Fruit fly (Drosophila melanogaster) whole organism, embryonic: Measurements from ENCODE around the gene CG42876.

Source experiments
- Bgb ChIP-seq: fragments of 200-800 bp; sonication (Bioruptor generic); IDR thresholded peaks from 2 replicates; pipeline ENCODE4 v1.3.6; 2022; ENCODE audit warnings: missing biosample characterization, missing genetic modification characterization; ENCODE audit not compliant: partially characterized antibody
- Bteb2 ChIP-seq: fragments of 200-800 bp; sonication (Bioruptor generic); optimal IDR thresholded peaks from 2 replicates; lab custom pipeline; 2016; ENCODE audit warnings: missing biosample characterization, missing genetic modification characterization
- CG12071 ChIP-seq: fragments of 200-800 bp; sonication (Bioruptor generic); optimal IDR thresholded peaks from 3 replicates; lab custom pipeline; 2018; ENCODE audit warnings: missing biosample characterization, mild to moderate bottlenecking, missing genetic modification characterization
- CG14441 ChIP-seq: fragments of 200-800 bp; sonication (Bioruptor generic); IDR thresholded peaks from 2 replicates; pipeline ENCODE4 v1.3.6; 2022; ENCODE audit warnings: missing biosample characterization, missing genetic modification characterization
- CG15601 ChIP-seq: fragments of 200-800 bp; sonication (Bioruptor generic); optimal IDR thresholded peaks from 3 replicates; lab custom pipeline; 2019; ENCODE audit warnings: missing biosample characterization, mild to moderate bottlenecking, missing genetic modification characterization, moderate library complexity
- CG16813 ChIP-seq: fragments of 200-800 bp; sonication (Bioruptor generic); IDR thresholded peaks from 3 replicates; pipeline ENCODE4 v1.3.6; 2022; ENCODE audit warnings: missing biosample characterization, missing genetic modification characterization; ENCODE audit not compliant: partially characterized antibody
- CG17186 ChIP-seq: fragments of 200-800 bp; sonication (Bioruptor generic); optimal IDR thresholded peaks from 3 replicates; lab custom pipeline; 2017; ENCODE audit warnings: missing biosample characterization, missing genetic modification reagents, missing genetic modification characterization
- CG17568 ChIP-seq: fragments of 200-800 bp; sonication (Bioruptor generic); optimal IDR thresholded peaks from 2 replicates; lab custom pipeline; 2018; ENCODE audit warnings: missing biosample characterization, mild to moderate bottlenecking, missing genetic modification characterization, moderate library complexity
- CG1832 ChIP-seq: fragments of 200-800 bp; sonication (Bioruptor generic); optimal IDR thresholded peaks from 2 replicates; lab custom pipeline; 2017; ENCODE audit warnings: missing biosample characterization, mild to moderate bottlenecking, missing genetic modification characterization, inconsistent platforms
- CG18619 ChIP-seq: fragments of 200-800 bp; sonication (Bioruptor generic); optimal IDR thresholded peaks from 3 replicates; lab custom pipeline; 2017; ENCODE audit warnings: missing biosample characterization, mild to moderate bottlenecking, missing genetic modification characterization
- CG2199 ChIP-seq: fragments of 200-800 bp; sonication (Bioruptor generic); IDR thresholded peaks from 3 replicates; pipeline ENCODE4 v1.3.6; 2022; ENCODE audit warnings: missing biosample characterization, missing genetic modification characterization
- CG2889 ChIP-seq: fragments of 200-800 bp; sonication (Bioruptor generic); IDR thresholded peaks from 3 replicates; pipeline ENCODE4 v1.3.6; 2022; ENCODE audit warnings: missing biosample characterization, missing genetic modification characterization
- CG31441 ChIP-seq: fragments of 200-800 bp; sonication (Bioruptor generic); IDR thresholded peaks from 2 replicates; pipeline ENCODE4 v1.3.6; 2022; ENCODE audit warnings: missing biosample characterization, missing genetic modification characterization
- CG33213 ChIP-seq: fragments of 200-800 bp; sonication (Bioruptor generic); optimal IDR thresholded peaks from 3 replicates; lab custom pipeline; 2016; ENCODE audit warnings: missing biosample characterization, missing genetic modification characterization
- CG33557 ChIP-seq: fragments of 200-800 bp; sonication (Bioruptor generic); optimal IDR thresholded peaks from 2 replicates; lab custom pipeline; 2019; ENCODE audit warnings: missing biosample characterization, mild to moderate bottlenecking, missing genetic modification characterization, moderate library complexity
- CG4424 ChIP-seq: fragments of 200-800 bp; sonication (Bioruptor generic); optimal IDR thresholded peaks from 3 replicates; lab custom pipeline; 2016; ENCODE audit warnings: missing biosample characterization, missing genetic modification characterization
- CG6791 ChIP-seq: fragments of 200-800 bp; sonication (Bioruptor generic); IDR thresholded peaks from 3 replicates; pipeline ENCODE4 v1.3.6; 2022; ENCODE audit warnings: missing biosample characterization, missing genetic modification characterization; ENCODE audit not compliant: partially characterized antibody
- CG6854 ChIP-seq: fragments of 200-800 bp; sonication (Bioruptor generic); optimal IDR thresholded peaks from 3 replicates; lab custom pipeline; 2017; ENCODE audit warnings: missing biosample characterization, mild to moderate bottlenecking, missing genetic modification characterization
- CG7839 ChIP-seq: fragments of 200-800 bp; sonication (Bioruptor generic); optimal IDR thresholded peaks from 3 replicates; lab custom pipeline; 2018; ENCODE audit warnings: missing biosample characterization, mild to moderate bottlenecking, missing genetic modification characterization, moderate library complexity
- CG7987 ChIP-seq: fragments of 200-800 bp; sonication (Bioruptor generic); optimal IDR thresholded peaks from 2 replicates; lab custom pipeline; 2018; ENCODE audit warnings: missing biosample characterization, mild to moderate bottlenecking, missing genetic modification characterization, moderate library complexity
- CkIIα-i1 ChIP-seq: fragments of 200-800 bp; sonication (Bioruptor generic); IDR thresholded peaks from 2 replicates; pipeline ENCODE4 v1.3.6; 2022; ENCODE audit warnings: missing biosample characterization, missing genetic modification characterization
- CrebB ChIP-seq: fragments of 200-800 bp; sonication (Bioruptor generic); optimal IDR thresholded peaks from 3 replicates; lab custom pipeline; 2018; ENCODE audit warnings: missing biosample characterization, mild to moderate bottlenecking, missing genetic modification characterization
- Fer2 ChIP-seq: fragments of 200-800 bp; sonication (Bioruptor generic); optimal IDR thresholded peaks from 2 replicates; lab custom pipeline; 2018; ENCODE audit warnings: missing biosample characterization, mild to moderate bottlenecking, missing genetic modification characterization, moderate library complexity
- MESR4 ChIP-seq: fragments of 200-800 bp; sonication (Bioruptor generic); optimal IDR thresholded peaks from 2 replicates; lab custom pipeline; 2018; ENCODE audit warnings: missing biosample characterization, mild to moderate bottlenecking, missing genetic modification characterization, moderate library complexity
- Mad ChIP-seq: fragments of 200-800 bp; sonication (Bioruptor generic); optimal IDR thresholded peaks from 2 replicates; lab custom pipeline; 2016; ENCODE audit warnings: missing biosample characterization, missing genetic modification characterization
- NC2β ChIP-seq: fragments of 200-800 bp; sonication (Bioruptor generic); optimal IDR thresholded peaks from 2 replicates; lab custom pipeline; 2016; ENCODE audit warnings: missing biosample characterization, missing genetic modification characterization
- bab2 ChIP-seq: fragments of 200-800 bp; sonication (Bioruptor generic); optimal IDR thresholded peaks from 2 replicates; lab custom pipeline; 2016; ENCODE audit warnings: missing biosample characterization, missing genetic modification characterization
- croc ChIP-seq: fragments of 200-800 bp; sonication (Bioruptor generic); conservative IDR thresholded peaks from 3 replicates; pipeline ENCODE4 v1.3.6; 2022; ENCODE audit warnings: missing biosample characterization, missing genetic modification characterization
- danr ChIP-seq: fragments of 200-800 bp; sonication (Bioruptor generic); IDR thresholded peaks from 2 replicates; pipeline ENCODE4 v1.3.6; 2022; ENCODE audit warnings: missing biosample characterization, missing genetic modification characterization
- dm ChIP-seq: fragments of 200-800 bp; sonication (Bioruptor generic); optimal IDR thresholded peaks from 3 replicates; lab custom pipeline; 2016; ENCODE audit warnings: missing biosample characterization, missing genetic modification characterization
- dysf ChIP-seq: fragments of 200-800 bp; sonication (Bioruptor generic); IDR thresholded peaks from 3 replicates; pipeline ENCODE4 v1.3.6; 2022; ENCODE audit warnings: missing biosample characterization, missing genetic modification characterization
- eyg ChIP-seq: fragments of 200-800 bp; sonication (Bioruptor generic); optimal IDR thresholded peaks from 3 replicates; lab custom pipeline; 2016; ENCODE audit warnings: missing biosample characterization, missing genetic modification characterization
- fd64A ChIP-seq: fragments of 200-800 bp; sonication (Bioruptor generic); optimal IDR thresholded peaks from 3 replicates; lab custom pipeline; 2018; ENCODE audit warnings: missing biosample characterization, mild to moderate bottlenecking, missing genetic modification characterization
- gce ChIP-seq: fragments of 200-800 bp; sonication (Bioruptor generic); IDR thresholded peaks from 3 replicates; pipeline ENCODE4 v1.3.6; 2022; ENCODE audit warnings: missing biosample characterization, missing genetic modification characterization
- gsb-n ChIP-seq: fragments of 200-800 bp; sonication (Bioruptor generic); optimal IDR thresholded peaks from 3 replicates; lab custom pipeline; 2018; ENCODE audit warnings: missing biosample characterization, mild to moderate bottlenecking, missing genetic modification characterization
- hbn ChIP-seq: fragments of 200-800 bp; sonication (Bioruptor generic); IDR thresholded peaks from 2 replicates; pipeline ENCODE4 v1.3.6; 2022; ENCODE audit warnings: missing biosample characterization, missing genetic modification characterization; ENCODE audit not compliant: partially characterized antibody
- jigr1 ChIP-seq: fragments of 200-800 bp; sonication (Bioruptor generic); IDR thresholded peaks from 3 replicates; pipeline ENCODE4 v1.3.6; 2022; ENCODE audit warnings: missing biosample characterization, missing genetic modification characterization
- kay ChIP-seq: fragments of 200-800 bp; sonication (Bioruptor generic); optimal IDR thresholded peaks from 2 replicates; lab custom pipeline; 2016; ENCODE audit warnings: missing biosample characterization, missing genetic modification characterization
- lov ChIP-seq, 2 experiments: fragments of 200-800 bp in 1 of 2; fragments of >200 bp in 1 of 2; sonication (Bioruptor generic) in 1 of 2; IDR thresholded peaks in 1 of 2; optimal IDR thresholded peaks in 1 of 2; 2 replicates in 1 of 2; 3 replicates in 1 of 2; pipeline versions ENCODE4 v1.3.6 to Lab custom; 2017 to 2022; ENCODE audit warnings: missing biosample characterization in 1 of 2, missing genetic modification characterization in 1 of 2
- maf-S ChIP-seq: fragments of 200-800 bp; sonication (Bioruptor generic); optimal IDR thresholded peaks from 2 replicates; lab custom pipeline; 2016; ENCODE audit warnings: missing biosample characterization, missing genetic modification characterization
- oc ChIP-seq: fragments of 200-800 bp; sonication (Bioruptor generic); optimal IDR thresholded peaks from 2 replicates; lab custom pipeline; 2018; ENCODE audit warnings: missing biosample characterization, mild to moderate bottlenecking, missing genetic modification characterization, moderate library complexity
- ranshi ChIP-seq: fragments of 200-800 bp; sonication (Bioruptor generic); IDR thresholded peaks from 2 replicates; pipeline ENCODE4 v1.3.6; 2022; ENCODE audit warnings: missing biosample characterization, missing genetic modification characterization
- rib ChIP-seq: fragments of 200-800 bp; sonication (Bioruptor generic); IDR thresholded peaks from 2 replicates; pipeline ENCODE4 v1.3.6; 2022; ENCODE audit warnings: missing biosample characterization, missing genetic modification characterization
- sens ChIP-seq: fragments of 200-800 bp; sonication (Bioruptor generic); peaks from one replicate; lab custom pipeline; 2016; ENCODE audit warnings: missing biosample characterization, missing genetic modification characterization
- so ChIP-seq: fragments of 200-800 bp; sonication (Bioruptor generic); IDR thresholded peaks from 3 replicates; pipeline ENCODE4 v1.3.6; 2022; ENCODE audit warnings: missing biosample characterization, missing genetic modification characterization
- ttk ChIP-seq: fragments of 200-800 bp; sonication (Bioruptor generic); IDR thresholded peaks from 2 replicates; pipeline ENCODE4 v2.1.2; 2022; ENCODE audit warnings: missing biosample characterization, missing genetic modification characterization
- wek ChIP-seq: fragments of 200-800 bp; sonication (Bioruptor generic); optimal IDR thresholded peaks from 3 replicates; lab custom pipeline; 2018; ENCODE audit warnings: missing biosample characterization, mild to moderate bottlenecking, missing genetic modification characterization, moderate library complexity
- z ChIP-seq: fragments of 200-800 bp; sonication (Bioruptor generic); IDR thresholded peaks from 3 replicates; pipeline ENCODE4 v1.3.6; 2022; ENCODE audit warnings: missing biosample characterization, missing genetic modification characterization

The CG42876 gene

dm6 chr2L:15761409-15762407 lies 50.2 kb downstream of the CG42876 start (continued):
- TF ChIP-seq hbn (GFP tag; lab: Robert Waterston, UW), result no peak
- TF ChIP-seq CG4424, result peak; percentile 74
- TF ChIP-seq CG18619, result peak; percentile 51
- no peak for TF ChIP-seq CG12071 (GFP tag; lab: Kevin White, UChicago)
- TF ChIP-seq kay (GFP tag; lab: Kevin White, UChicago), result peak; percentile 37
- TF ChIP-seq CG16813 (GFP tag; lab: Robert Waterston, UW), result no peak
- TF ChIP-seq CG14441 (GFP tag; lab: Robert Waterston, UW), result peak; percentile 75
- no peak for TF ChIP-seq dm (GFP tag; lab: Kevin White, UChicago)
- no peak for TF ChIP-seq MESR4 (GFP tag; lab: Kevin White, UChicago)
- no peak for TF ChIP-seq CG17186
- peak; percentile 70; the same call in 1 of the 2 replicates for TF ChIP-seq ranshi
- TF ChIP-seq gce (GFP tag; lab: Robert Waterston, UW), result peak; percentile 65; the same call in 1 of the 3 replicates
- peak; percentile 87 for TF ChIP-seq CG31441 (GFP tag; lab: Robert Waterston, UW)
- no peak for TF ChIP-seq CG2199 (GFP tag; lab: Robert Waterston, UW)
- peak; percentile 50 for TF ChIP-seq bab2
- peak; percentile 66; the same call in 2 of the 3 replicates for TF ChIP-seq jigr1 (GFP tag; lab: Robert Waterston, UW)
- TF ChIP-seq CG7987 (GFP tag; lab: Kevin White, UChicago), result no peak
- peak; percentile 5 for TF ChIP-seq eyg
- peak; percentile 55 for TF ChIP-seq oc (tag; lab: Kevin White, UChicago)
- no peak for TF ChIP-seq Bteb2 (GFP tag; lab: Kevin White, UChicago)
- TF ChIP-seq wek (GFP tag; lab: Kevin White, UChicago), result no peak
- no peak for TF ChIP-seq Bgb (GFP tag; lab: Robert Waterston, UW)
- no peak for TF ChIP-seq CG17568 (GFP tag; lab: Kevin White, UChicago)
- TF ChIP-seq CG7839 (tag; lab: Kevin White, UChicago), result peak; percentile 80
- TF ChIP-seq danr (GFP tag; lab: Robert Waterston, UW), result peak; percentile 68
- TF ChIP-seq Mad (GFP tag; lab: Kevin White, UChicago), result peak; percentile 34
- TF ChIP-seq ttk (GFP tag; lab: Robert Waterston, UW), result peak; percentile 85
- peak; percentile 79 for TF ChIP-seq so (GFP tag; lab: Robert Waterston, UW)
- TF ChIP-seq CG6791 (GFP tag; lab: Robert Waterston, UW), result no peak
- peak; percentile 17 for TF ChIP-seq Fer2 (tag; lab: Kevin White, UChicago)
- peak; percentile 28 for TF ChIP-seq CG33213 (GFP tag; lab: Kevin White, UChicago)
- no peak for TF ChIP-seq maf-S
- TF ChIP-seq CG15601 (tag; lab: Kevin White, UChicago), result peak; percentile 66
- no peak for TF ChIP-seq CkIIα-i1
- no peak for TF ChIP-seq fd64A (GFP tag; lab: Kevin White, UChicago)
- TF ChIP-seq dysf (GFP tag; lab: Robert Waterston, UW), result peak; percentile 82
- TF ChIP-seq rib, result no peak
- TF ChIP-seq gsb-n (tag; lab: Kevin White, UChicago), result peak; percentile 68
- no peak for TF ChIP-seq CG1832 (GFP tag; lab: Kevin White, UChicago)
- TF ChIP-seq croc, result peak; percentile 62
- TF ChIP-seq NC2β (GFP tag; lab: Kevin White, UChicago), result peak; percentile 22
- no peak for TF ChIP-seq CrebB
- no peak for TF ChIP-seq CG6854 (GFP tag; lab: Kevin White, UChicago)
- TF ChIP-seq sens (GFP tag; lab: Kevin White, UChicago), result peak; percentile 92
- TF ChIP-seq z (GFP tag; lab: Robert Waterston, UW), result 0 out of 3 replicates have a peak, but pooled peaks have one; percentile 22
- TF ChIP-seq CG33557 (GFP tag; lab: Kevin White, UChicago), result peak; percentile 73
- TF ChIP-seq lov (optimal IDR thresholded peaks at IDR 0.05; lab: Kevin White, UChicago), result no peak
- TF ChIP-seq lov (GFP tag; IDR thresholded peaks at IDR 0.05; lab: Robert Waterston, UW), result peak; percentile 60; the same call in 1 of the 3 replicates
- peak; percentile 58; the same call in 1 of the 3 replicates for TF ChIP-seq CG2889 (GFP tag; lab: Robert Waterston, UW)
